Worm (Caenorhabditis elegans) whole organism, L4 larva: Measurements from ENCODE around the gene nhr-223.
"Not testable (repeated sequence)": the region's sequence is repeated elsewhere in the genome, so short reads cannot be mapped to it uniquely, and the experiment has no call there.

Experiments
- T26A8.4 ChIP-seq: fragments of 200-800 bp; sonication (Bioruptor generic); IDR thresholded peaks from 2 replicates; pipeline ENCODE4 v1.3.6; 2022; ENCODE audit warnings: missing genetic modification characterization, missing compliant biosample characterization
- Y48G9A.11 ChIP-seq: fragments of 200-800 bp; sonication (Bioruptor generic); IDR thresholded peaks from 2 replicates; pipeline ENCODE4 v1.3.6; 2022; ENCODE audit warnings: missing genetic modification reagents, missing genetic modification characterization, missing compliant biosample characterization
- aha-1 ChIP-seq: fragments of 150-350 bp; peaks from one replicate; lab custom pipeline; 2014; ENCODE audit warnings: missing biosample characterization, missing genetic modification characterization
- aly-2 ChIP-seq: sonication (generic microtip); optimal IDR thresholded peaks from 2 replicates; lab custom pipeline; 2018; ENCODE audit warnings: missing biosample characterization, missing genetic modification characterization
- ceh-62 ChIP-seq: sonication (generic microtip); optimal IDR thresholded peaks from 2 replicates; lab custom pipeline; 2017; ENCODE audit warnings: missing biosample characterization, missing genetic modification characterization
- ceh-82 ChIP-seq: sonication (generic microtip); optimal IDR thresholded peaks from 2 replicates; lab custom pipeline; 2017; ENCODE audit warnings: missing biosample characterization, missing genetic modification characterization
- cey-2 ChIP-seq: sonication (generic microtip); optimal IDR thresholded peaks from 3 replicates; lab custom pipeline; 2017; ENCODE audit warnings: missing genetic modification characterization, mild to moderate bottlenecking, missing compliant biosample characterization, antibody characterized with exemption, borderline replicate concordance; ENCODE audit not compliant: insufficient read depth
- dpl-1 ChIP-seq: fragments of 150-350 bp; optimal IDR thresholded peaks from 2 replicates; lab custom pipeline; 2014; ENCODE audit warnings: missing biosample characterization, missing genetic modification reagents, missing genetic modification characterization
- duxl-1 ChIP-seq: sonication (generic microtip); optimal IDR thresholded peaks from 2 replicates; lab custom pipeline; 2016; ENCODE audit warnings: mild to moderate bottlenecking, missing genetic modification characterization, moderate library complexity, missing compliant biosample characterization; ENCODE audit not compliant: poor library complexity
- dve-1 ChIP-seq: sonication (generic microtip); optimal IDR thresholded peaks from 2 replicates; lab custom pipeline; 2017; ENCODE audit warnings: antibody characterized with exemption, mild to moderate bottlenecking, missing genetic modification characterization, missing compliant biosample characterization; ENCODE audit not compliant: insufficient read depth
- fos-1 ChIP-seq: fragments of 150-350 bp; optimal IDR thresholded peaks from 2 replicates; lab custom pipeline; 2014; ENCODE audit warnings: missing biosample characterization, missing genetic modification characterization
- gei-8 ChIP-seq: fragments of 200-800 bp; sonication (Bioruptor generic); optimal IDR thresholded peaks from 2 replicates; lab custom pipeline; 2018; ENCODE audit warnings: mild to moderate bottlenecking, missing genetic modification characterization, missing compliant biosample characterization
- hif-1 ChIP-seq, 2 experiments: sonication (generic microtip); optimal IDR thresholded peaks; 2 replicates each; lab custom pipeline; 2016 to 2017; ENCODE audit warnings: missing compliant biosample characterization in 2 of 2, missing genetic modification characterization in 2 of 2, missing genetic modification reagents in 2 of 2, missing genotype in 2 of 2, mild to moderate bottlenecking in 1 of 2
- lin-1 ChIP-seq: fragments of 200-800 bp; sonication (Bioruptor generic); IDR thresholded peaks from 2 replicates; pipeline ENCODE4 v1.3.6; 2022; ENCODE audit warnings: missing genetic modification reagents, missing genetic modification characterization, missing compliant biosample characterization
- lin-13 ChIP-seq: fragments of 150-350 bp; optimal IDR thresholded peaks from 2 replicates; lab custom pipeline; 2014; ENCODE audit warnings: missing biosample characterization, missing genetic modification reagents, missing genetic modification characterization
- nhr-10 ChIP-seq: fragments of 150-350 bp; optimal IDR thresholded peaks from 2 replicates; lab custom pipeline; 2014; ENCODE audit warnings: missing biosample characterization, missing genetic modification characterization
- nhr-102 ChIP-seq: sonication (generic microtip); optimal IDR thresholded peaks from 2 replicates; lab custom pipeline; 2016; ENCODE audit warnings: mild to moderate bottlenecking, missing genetic modification characterization, moderate library complexity, missing compliant biosample characterization
- nhr-237 ChIP-seq: sonication (generic microtip); optimal IDR thresholded peaks from 2 replicates; lab custom pipeline; 2017; ENCODE audit warnings: missing biosample characterization, missing genetic modification characterization
- nhr-28 ChIP-seq: fragments of 150-350 bp; optimal IDR thresholded peaks from 2 replicates; lab custom pipeline; 2014; ENCODE audit warnings: missing biosample characterization, missing genetic modification characterization
- pha-4 ChIP-seq, 2 experiments: fragments of 150-350 bp in 1 of 2; fragments of 200-800 bp in 1 of 2; sonication (Bioruptor generic) in 1 of 2; IDR thresholded peaks in 1 of 2; optimal IDR thresholded peaks in 1 of 2; 2 replicates each; pipeline versions ENCODE4 v1.3.6 to Lab custom; 2014 to 2022; ENCODE audit warnings: missing genetic modification characterization in 2 of 2, missing genetic modification reagents in 2 of 2, missing biosample characterization in 1 of 2, missing compliant biosample characterization in 1 of 2
- saeg-2 ChIP-seq: fragments of 200-800 bp; sonication (Bioruptor generic); IDR thresholded peaks from 2 replicates; pipeline ENCODE4 v1.3.6; 2022; ENCODE audit warnings: missing genetic modification reagents, missing genetic modification characterization, missing compliant biosample characterization
- set-16 ChIP-seq: fragments of 200-800 bp; sonication (Bioruptor generic); IDR thresholded peaks from 2 replicates; pipeline ENCODE4 v1.3.6; 2022; ENCODE audit warnings: missing genetic modification reagents, missing genetic modification characterization, missing compliant biosample characterization
- snpc-1.2 ChIP-seq: fragments of 200-800 bp; sonication (Bioruptor generic); IDR thresholded peaks from 2 replicates; pipeline ENCODE4 v1.3.6; 2022; ENCODE audit warnings: missing genetic modification reagents, missing genetic modification characterization, missing compliant biosample characterization
- unc-62 ChIP-seq, 3 experiments: fragments of 150-350 bp in 1 of 3; sonication (generic microtip); optimal IDR thresholded peaks in 2 of 3; peaks in 1 of 3; 1 replicate in 1 of 3; 2 replicates in 2 of 3; lab custom pipeline; 2014 to 2017; ENCODE audit warnings: missing biosample characterization in 3 of 3, missing genetic modification characterization in 3 of 3, missing genetic modification reagents in 3 of 3, missing genotype in 1 of 3
- zfp-2 ChIP-seq: sonication (generic microtip); optimal IDR thresholded peaks from 2 replicates; lab custom pipeline; 2016; ENCODE audit warnings: mild to moderate bottlenecking, missing genetic modification characterization, missing compliant biosample characterization
- ztf-7 ChIP-seq: fragments of 150-350 bp; optimal IDR thresholded peaks from 2 replicates; lab custom pipeline; 2014; ENCODE audit warnings: missing biosample characterization, missing genetic modification characterization

The nhr-223 gene

DNA sequence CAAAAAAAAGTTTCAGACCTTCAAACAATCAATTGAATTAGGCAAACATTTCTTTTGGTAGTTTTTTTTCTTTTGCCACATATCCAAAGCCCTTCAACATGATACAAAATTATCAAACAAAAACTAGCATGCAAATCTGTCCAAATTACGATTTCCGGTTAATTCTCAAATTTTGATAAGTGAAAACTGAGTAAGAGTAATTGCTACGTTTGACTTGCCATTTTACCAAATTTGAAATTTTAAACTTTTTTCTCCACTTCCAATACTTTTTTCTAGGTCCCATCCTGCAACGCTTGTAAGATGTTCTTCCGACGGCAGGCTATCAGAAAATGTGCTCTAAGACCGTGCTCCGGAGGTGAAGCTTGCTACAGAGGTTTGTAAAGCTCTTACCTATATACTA lies at the start of gene nhr-223:
Gene nhr-223, plus strand, starts transcription at position 301 of the 400 bp plus-strand sequence.
- no peak for TF ChIP-seq aly-2 (tag; lab: Kevin White, UChicago)
- no peak for TF ChIP-seq gei-8 (GFP tag; lab: Kevin White, UChicago)
- no peak for TF ChIP-seq cey-2 (tag; lab: Kevin White, UChicago)
- TF ChIP-seq unc-62 (GFP tag; optimal IDR thresholded peaks at IDR 0.05 in 1 of 2; lab: Kevin White, UChicago): peak in 1 of 2 experiments; percentile 78
- TF ChIP-seq unc-62 (tag; optimal IDR thresholded peaks at IDR 0.05; lab: Kevin White, UChicago): no peak
- TF ChIP-seq ztf-7 (tag; lab: Kevin White, UChicago): no peak
- TF ChIP-seq nhr-102: no peak

DNA sequence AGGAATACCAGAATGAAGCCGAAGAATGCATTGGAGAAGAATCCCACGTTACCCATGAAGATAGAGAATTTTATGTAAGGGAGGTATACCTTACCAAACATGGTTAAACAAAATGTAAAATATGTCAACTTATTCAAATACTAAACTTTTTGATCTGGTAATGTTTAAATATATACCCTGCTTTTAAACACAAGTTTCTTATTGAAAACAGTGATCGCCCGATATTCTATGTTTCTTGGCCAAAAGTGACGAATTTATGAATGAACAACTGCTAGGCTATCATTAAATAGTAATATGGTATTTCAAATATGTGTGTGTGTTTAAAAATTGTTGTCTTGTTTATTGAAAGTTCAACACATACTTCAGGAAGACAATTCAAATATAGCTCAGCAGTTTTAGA lies 47.8 kb upstream of the nhr-223 start, which contains the start of gene T23D5.8:
Gene T23D5.8, minus strand, starts transcription at position 101 of the 400 bp plus-strand sequence.
- TF ChIP-seq saeg-2 (GFP tag; lab: Robert Waterston, UW); lin-1 (GFP tag; lab: Robert Waterston, UW); ceh-62: not testable (repeated sequence)

DNA sequence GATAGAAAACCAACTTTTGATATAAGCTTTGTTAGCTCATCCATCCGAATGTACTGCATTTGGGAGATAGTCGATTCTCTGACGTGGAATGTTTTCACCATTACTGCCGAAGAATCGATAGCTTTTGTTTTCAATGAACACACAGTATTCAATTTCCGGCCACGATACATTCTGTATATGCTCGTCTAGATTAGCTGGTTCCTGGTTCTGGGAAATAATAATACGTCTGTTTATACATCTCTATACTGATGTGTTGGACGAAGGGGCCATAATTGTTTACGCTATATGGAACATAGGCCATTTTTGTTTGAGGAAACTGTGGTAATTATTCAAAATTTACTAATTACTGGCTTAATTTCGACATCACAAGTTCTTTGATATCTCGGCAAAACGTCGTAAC lies 46.1 kb upstream of the nhr-223 start, which contains the start of gene str-6:
Gene str-6, minus strand, starts transcription at position 101 of the 400 bp plus-strand sequence.
- TF ChIP-seq ztf-7 (tag; lab: Kevin White, UChicago) (no peak), unc-62 (GFP tag; optimal IDR thresholded peaks at IDR 0.05 in 1 of 2; lab: Kevin White, UChicago) (no peak), unc-62 (tag; optimal IDR thresholded peaks at IDR 0.05; lab: Kevin White, UChicago) (no peak), fos-1 (tag; lab: Kevin White, UChicago) (no peak), snpc-1.2 (GFP tag; lab: Robert Waterston, UW) (no peak), nhr-102 (no peak), lin-13 (no peak)

DNA sequence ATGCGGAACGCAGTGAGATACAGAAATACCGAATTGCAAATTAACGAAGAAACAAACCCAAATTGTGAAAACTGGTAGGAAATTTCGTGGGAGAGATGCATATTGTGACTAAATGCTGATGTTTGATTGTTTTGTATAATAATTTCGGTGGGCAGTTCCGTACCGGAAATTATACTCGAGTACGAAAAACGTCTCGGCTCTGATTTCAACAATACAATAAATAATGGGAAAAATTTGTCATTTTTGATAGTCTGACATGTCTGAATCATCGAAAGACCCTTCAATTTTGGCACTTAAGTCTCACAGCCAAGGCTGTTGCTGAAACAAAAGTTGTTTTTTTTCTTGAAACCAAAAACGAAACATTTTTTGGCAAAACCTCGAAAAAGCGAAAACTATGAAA lies 44.1 kb upstream of the nhr-223 start, which contains the start of gene str-43:
Gene str-43, minus strand, starts transcription at position 101 of the 400 bp plus-strand sequence.
- TF ChIP-seq nhr-237 (no peak), dpl-1 (GFP tag; lab: Kevin White, UChicago) (no peak), zfp-2 (tag; lab: Kevin White, UChicago) (no peak), ceh-82 (tag; lab: Kevin White, UChicago) (no peak), Y48G9A.11 (GFP tag; lab: Robert Waterston, UW) (no peak)
- TF ChIP-seq, all 104 proteins: peak for 0

DNA sequence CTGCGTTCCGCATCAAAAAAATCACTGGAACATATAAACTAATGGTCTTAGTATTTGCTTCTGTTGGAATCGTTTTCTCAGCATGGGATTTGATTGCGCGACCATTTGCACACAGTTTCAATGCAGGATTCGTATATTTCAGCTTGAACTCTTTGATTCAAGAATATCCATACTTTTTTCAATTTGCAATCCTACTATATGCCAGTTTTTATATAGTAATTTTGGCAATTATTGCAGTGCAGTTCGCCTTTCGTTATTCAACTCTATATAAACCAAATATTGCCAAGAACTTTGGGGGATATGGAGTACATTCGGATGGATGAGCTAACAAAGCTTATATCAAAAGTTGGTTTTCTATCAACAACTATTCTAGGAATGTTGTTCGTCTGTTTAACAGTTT lies 43.2 kb upstream of the nhr-223 start, which contains the start of gene str-5:
Gene str-5, plus strand, starts transcription at position 301 of the 400 bp plus-strand sequence.
- not testable (repeated sequence) for TF ChIP-seq gei-8 (GFP tag; lab: Kevin White, UChicago); T26A8.4 (GFP tag; lab: Robert Waterston, UW); set-16 (GFP tag; lab: Robert Waterston, UW)

DNA sequence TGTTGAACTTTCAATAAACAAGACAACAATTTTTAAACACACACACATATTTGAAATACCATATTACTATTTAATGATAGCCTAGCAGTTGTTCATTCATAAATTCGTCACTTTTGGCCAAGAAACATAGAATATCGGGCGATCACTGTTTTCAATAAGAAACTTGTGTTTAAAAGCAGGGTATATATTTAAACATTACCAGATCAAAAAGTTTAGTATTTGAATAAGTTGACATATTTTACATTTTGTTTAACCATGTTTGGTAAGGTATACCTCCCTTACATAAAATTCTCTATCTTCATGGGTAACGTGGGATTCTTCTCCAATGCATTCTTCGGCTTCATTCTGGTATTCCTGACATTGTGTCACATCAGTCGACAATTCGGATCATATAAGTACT lies 41.5 kb upstream of the nhr-223 start, which contains the start of gene str-8:
Gene str-8, plus strand, starts transcription at position 301 of the 400 bp plus-strand sequence.
- TF ChIP-seq pha-4 (GFP tag; IDR thresholded peaks at IDR 0.05; lab: Robert Waterston, UW); pha-4 (tag; optimal IDR thresholded peaks at IDR 0.05; lab: Kevin White, UChicago); duxl-1 (tag; lab: Kevin White, UChicago); nhr-10 (tag; lab: Kevin White, UChicago): not testable (repeated sequence)

DNA sequence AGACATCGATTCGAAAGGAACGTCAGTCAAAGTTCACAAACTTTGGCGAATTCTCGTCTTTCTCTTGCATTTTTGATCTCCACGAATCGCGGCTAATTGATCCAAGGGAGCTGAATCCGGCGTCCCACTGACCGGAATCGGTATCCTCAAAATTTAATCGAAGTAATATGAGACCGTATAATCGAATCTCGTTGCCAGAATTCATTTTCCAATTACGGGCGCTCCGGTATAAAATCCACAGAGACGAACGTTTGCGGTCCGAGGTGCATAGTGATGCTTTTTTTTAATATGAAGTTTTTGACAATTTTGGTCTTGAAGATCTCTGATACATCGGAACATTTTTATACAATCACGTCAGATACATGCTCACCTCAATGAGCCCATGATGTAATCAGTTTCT lies 38.5 kb upstream of the nhr-223 start:
- no peak for TF ChIP-seq dve-1 (tag; lab: Kevin White, UChicago)
- TF ChIP-seq aha-1 (tag; lab: Kevin White, UChicago): peak; percentile 92

DNA sequence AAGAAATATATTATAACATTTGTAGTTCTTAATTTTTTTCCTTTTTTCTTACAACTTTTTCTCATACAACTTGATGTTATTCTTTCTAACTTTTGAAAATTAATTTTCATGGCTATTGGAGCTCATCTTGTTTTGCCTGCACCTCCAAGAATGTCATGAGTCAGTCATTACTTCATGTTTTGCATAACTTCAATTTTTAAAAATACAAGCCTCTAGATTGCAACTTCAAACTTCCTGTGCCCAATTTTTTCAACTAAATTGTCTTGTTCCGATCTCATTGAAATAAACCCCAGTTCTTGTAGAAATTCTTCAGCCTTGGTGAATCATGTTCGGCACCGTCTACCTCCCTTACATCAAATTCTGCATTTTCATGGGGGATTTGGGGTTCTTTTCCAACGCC lies 37.7 kb upstream of the nhr-223 start, which contains the start of gene str-9:
Gene str-9, plus strand, starts transcription at position 301 of the 400 bp plus-strand sequence.
- TF ChIP-seq nhr-28 (no peak), set-16 (GFP tag; lab: Robert Waterston, UW) (no peak), hif-1 (tag; optimal IDR thresholded peaks at IDR 0.05; lab: Kevin White, UChicago) (no peak), nhr-237 (no peak)
